Fruit fly (Drosophila melanogaster): Measurements from ENCODE around the gene CG1288.

The CG1288 gene

dm6 chr3R:7171384-7172099, 36.7 kb downstream of the CG1288 start:
- TF ChIP-seq CG8632 (GFP tag; optimal IDR thresholded peaks at IDR 0.05) (peak; percentile 21), net (GFP tag; optimal IDR thresholded peaks at IDR 0.05) (peak; percentile 51), OdsH (GFP tag; optimal IDR thresholded peaks at IDR 0.05) (peak; percentile 69), CG3919 (GFP tag; optimal IDR thresholded peaks at IDR 0.05) (peak; percentile 66), CG31627 (GFP tag; optimal IDR thresholded peaks at IDR 0.05) (peak; percentile 29), salr (GFP tag; optimal IDR thresholded peaks at IDR 0.05) (peak; percentile 55 to 71), CG10631 (GFP tag; optimal IDR thresholded peaks at IDR 0.05) (peak; percentile 77), lz (GFP tag; optimal IDR thresholded peaks at IDR 0.05) (peak; percentile 52), svp (GFP tag) (no peak), CG8119 (GFP tag; IDR thresholded peaks at IDR 0.05) (peak; percentile 50; the same call in 1 of the 3 replicates), Gug (GFP tag; IDR thresholded peaks at IDR 0.05) (0 out of 2 replicates have a peak, but pooled peaks have one; percentile 7), vri (GFP tag; optimal IDR thresholded peaks at IDR 0.05) (no peak), CG32006 (GFP tag; optimal IDR thresholded peaks at IDR 0.05) (peak; percentile 55), acj6 (GFP tag; optimal IDR thresholded peaks at IDR 0.05) (peak; percentile 53), CG1621 (tag; optimal IDR thresholded peaks at IDR 0.05) (peak; percentile 56), CG10669 (GFP tag; optimal IDR thresholded peaks at IDR 0.05) (peak; percentile 77), CG8319 (GFP tag; optimal IDR thresholded peaks at IDR 0.05) (no peak), CG6792 (GFP tag; optimal IDR thresholded peaks at IDR 0.05) (peak; percentile 47), fkh (GFP tag; optimal IDR thresholded peaks at IDR 0.05) (no peak), Smox (GFP tag; optimal IDR thresholded peaks at IDR 0.05) (peak; percentile 30), cyc (GFP tag; optimal IDR thresholded peaks at IDR 0.05) (no peak), Hr4 (GFP tag; optimal IDR thresholded peaks at IDR 0.05) (peak; percentile 47), Hr38 (GFP tag; optimal IDR thresholded peaks at IDR 0.05) (no peak), achi (GFP tag; optimal IDR thresholded peaks at IDR 0.05) (peak; percentile 69), topi (GFP tag; optimal IDR thresholded peaks at IDR 0.05) (peak; percentile 46), CG6808 (GFP tag; optimal IDR thresholded peaks at IDR 0.05) (peak; percentile 81), dsx (GFP tag; optimal IDR thresholded peaks at IDR 0.05; ENCODE audit: poor library complexity, severe bottlenecking) (peak; percentile 83), ss (GFP tag; optimal IDR thresholded peaks at IDR 0.05) (peak; percentile 86 to 87), Ets21C (GFP tag; optimal IDR thresholded peaks at IDR 0.05) (peak; percentile 14), spab (GFP tag; optimal IDR thresholded peaks at IDR 0.05) (peak; percentile 71), CG6276 (GFP tag; optimal IDR thresholded peaks at IDR 0.05) (no peak), Sox15 (GFP tag; optimal IDR thresholded peaks at IDR 0.05) (no peak), pdm3 (GFP tag; optimal IDR thresholded peaks at IDR 0.05) (peak; percentile 71), Sox102F (GFP tag; optimal IDR thresholded peaks at IDR 0.05) (peak; percentile 6), Hr39 (GFP tag; optimal IDR thresholded peaks at IDR 0.05) (peak; percentile 44), Met (GFP tag; optimal IDR thresholded peaks at IDR 0.05) (peak; percentile 58), CG11762 (GFP tag; optimal IDR thresholded peaks at IDR 0.05; ENCODE audit: insufficient read depth) (peak; percentile 14), CG34406 (GFP tag; optimal IDR thresholded peaks at IDR 0.05) (peak; percentile 49), CG9139 (GFP tag; optimal IDR thresholded peaks at IDR 0.05) (peak; percentile 57), Sox14 (GFP tag; optimal IDR thresholded peaks at IDR 0.05) (peak; percentile 79), CG3032 (tag; optimal IDR thresholded peaks at IDR 0.05) (peak; percentile 86), Eip93F (GFP tag; optimal IDR thresholded peaks at IDR 0.05) (no peak), CG16779 (tag; optimal IDR thresholded peaks at IDR 0.05) (peak; percentile 55), Eip78C (GFP tag) (peak; percentile 92), CG6854 (GFP tag; optimal IDR thresholded peaks at IDR 0.05) (no peak), Ets96B (tag; optimal IDR thresholded peaks at IDR 0.05) (peak; percentile 85), Lpt (GFP tag; optimal IDR thresholded peaks at IDR 0.05) (peak; percentile 53), CG15336 (GFP tag; IDR thresholded peaks at IDR 0.05) (peak; percentile 50), Eip75B (GFP tag; optimal IDR thresholded peaks at IDR 0.05) (peak; percentile 78), CG6163 (GFP tag; IDR thresholded peaks at IDR 0.05) (0 out of 3 replicates have a peak, but pooled peaks have one; percentile 17), CG7368 (GFP tag; optimal IDR thresholded peaks at IDR 0.05) (peak; percentile 34)
